Worm (Caenorhabditis elegans): ENCODE results near the gene lact-4.
A peak's percentile ranks its signal among the peaks of the same experiment; 100 is the strongest.

Gene lact-4

ce11 chrII:8483124-8483792 lies 3.0 kb upstream of the lact-4 start:
- peak; percentile 17; the same call in 1 of the 2 replicates for TF ChIP-seq mcd-1 (GFP tag; IDR thresholded peaks at IDR 0.05)
- TF ChIP-seq let-607 (tag; optimal IDR thresholded peaks at IDR 0.05) = no peak
- TF ChIP-seq hmg-1.2 (GFP tag; IDR thresholded peaks at IDR 0.05) = peak; percentile 55; the same call in 1 of the 2 replicates
- TF ChIP-seq attf-5 (GFP tag; optimal IDR thresholded peaks at IDR 0.05) = peak; percentile 43
- peak; percentile 35 for TF ChIP-seq lsl-1 (GFP tag; optimal IDR thresholded peaks at IDR 0.05)
- peak; percentile 61 for TF ChIP-seq ama-1 (optimal IDR thresholded peaks at IDR 0.05)
- no peak for TF ChIP-seq ama-1 (GFP tag; optimal IDR thresholded peaks at IDR 0.05)
- peak; percentile 24 for TF ChIP-seq nhr-80 (tag; optimal IDR thresholded peaks at IDR 0.05)
- no peak for TF ChIP-seq egl-44 (GFP tag; IDR thresholded peaks at IDR 0.05)

ce11 chrII:8481731-8482253 lies 1.5 kb upstream of the lact-4 start, which contains the start of gene M05D6.5:
Gene M05D6.5 (minus strand): TSS chrII:8482203.
- TF ChIP-seq ama-1 (optimal IDR thresholded peaks at IDR 0.05) (peak; percentile 83), ama-1 (GFP tag; optimal IDR thresholded peaks at IDR 0.05) (no peak), lin-26 (GFP tag; IDR thresholded peaks at IDR 0.05) (0 out of 2 replicates have a peak, but pooled peaks have one; percentile 8), ets-4 (GFP tag; optimal IDR thresholded peaks at IDR 0.05) (no peak), rcor-1 (GFP tag; IDR thresholded peaks at IDR 0.05) (no peak), attf-3 (GFP tag; conservative IDR thresholded peaks at IDR 0.05) (no peak), ztf-6 (GFP tag; IDR thresholded peaks at IDR 0.05) (no peak), F23B12.7 (tag; optimal IDR thresholded peaks at IDR 0.05; ENCODE audit: insufficient read depth) (no peak), ekl-4 (GFP tag; IDR thresholded peaks at IDR 0.05) (0 out of 2 replicates have a peak, but pooled peaks have one; percentile 40), aptf-3 (GFP tag; IDR thresholded peaks at IDR 0.05) (no peak), B0336.3 (GFP tag; IDR thresholded peaks at IDR 0.05) (0 out of 2 replicates have a peak, but pooled peaks have one; percentile 13), Y53G8AR.9 (GFP tag; conservative IDR thresholded peaks at IDR 0.05) (0 out of 2 replicates have a peak, but pooled peaks have one; percentile 13), unc-130 (GFP tag; optimal IDR thresholded peaks at IDR 0.05) (no peak)

ce11 chrII:8481033-8481708 lies 893 bp upstream of the lact-4 start:
- TF ChIP-seq Y56A3A.18 (GFP tag; IDR thresholded peaks at IDR 0.05) (no peak), ceh-58 (GFP tag; IDR thresholded peaks at IDR 0.05) (no peak), F22D6.2 (tag; optimal IDR thresholded peaks at IDR 0.05) (no peak), hsf-1 (GFP tag; IDR thresholded peaks at IDR 0.05) (peak; percentile 81), nfya-1 (tag; optimal IDR thresholded peaks at IDR 0.05; ENCODE audit: borderline replicate concordance, insufficient read depth) (no peak), K11D2.4 (GFP tag; IDR thresholded peaks at IDR 0.05) (peak; percentile 12; the same call in 1 of the 2 replicates), F49E8.2 (tag; optimal IDR thresholded peaks at IDR 0.05; ENCODE audit: insufficient read depth) (no peak), chd-7 (tag; optimal IDR thresholded peaks at IDR 0.05) (peak; percentile 23), F39B2.1 (GFP tag; IDR thresholded peaks at IDR 0.05) (no peak), sea-2 (GFP tag; IDR thresholded peaks at IDR 0.05) (no peak), hrde-1 (tag; optimal IDR thresholded peaks at IDR 0.05; ENCODE audit: borderline replicate concordance) (no peak), madf-6 (GFP tag; IDR thresholded peaks at IDR 0.05) (no peak), sdz-38 (tag; optimal IDR thresholded peaks at IDR 0.05) (no peak), zfh-2 (GFP tag; conservative IDR thresholded peaks at IDR 0.05) (no peak), F55B11.4 (tag; optimal IDR thresholded peaks at IDR 0.05; ENCODE audit: borderline replicate concordance, insufficient read depth) (no peak), D2030.7 (GFP tag; IDR thresholded peaks at IDR 0.05) (no peak), T07F8.4 (tag; optimal IDR thresholded peaks at IDR 0.05) (no peak), snpc-1.1 (tag; optimal IDR thresholded peaks at IDR 0.05; ENCODE audit: insufficient read depth) (no peak), akir-1 (GFP tag; optimal IDR thresholded peaks at IDR 0.05) (no peak), efl-1 (GFP tag; optimal IDR thresholded peaks at IDR 0.05) (no peak), dpff-1 (tag; optimal IDR thresholded peaks at IDR 0.05) (no peak), Y95B8A.8 (GFP tag; IDR thresholded peaks at IDR 0.05) (no peak), T26A5.8 (tag; optimal IDR thresholded peaks at IDR 0.05) (no peak)

Data from whole organism, young adult.